Worm (Caenorhabditis elegans) whole organism, L4 larva: ENCODE data around the gene F40H6.5.

ENCODE experiments used
- F49E8.2 ChIP-seq: sonication (generic microtip); optimal IDR thresholded peaks from 2 replicates; lab custom pipeline; 2016; ENCODE audit warnings: missing compliant biosample characterization, mild to moderate bottlenecking, missing genetic modification characterization, borderline replicate concordance
- T26A8.4 ChIP-seq: fragments of 200-800 bp; sonication (Bioruptor generic); IDR thresholded peaks from 2 replicates; pipeline ENCODE4 v1.3.6; 2022; ENCODE audit warnings: missing genetic modification characterization, missing compliant biosample characterization
- Y105C5A.15 ChIP-seq: fragments of 200-800 bp; sonication (Bioruptor generic); IDR thresholded peaks from 2 replicates; pipeline ENCODE4 v1.3.6; 2022; ENCODE audit warnings: missing genetic modification characterization, missing compliant biosample characterization
- Y75B8A.6 ChIP-seq: fragments of 200-800 bp; sonication (Bioruptor generic); IDR thresholded peaks from 2 replicates; pipeline ENCODE4 v1.3.6; 2022; ENCODE audit warnings: missing genetic modification reagents, missing genetic modification characterization, missing compliant biosample characterization
- ZK546.5 ChIP-seq, 2 experiments: sonication (generic microtip); optimal IDR thresholded peaks; 2 replicates each; lab custom pipeline; 2017; ENCODE audit warnings: missing biosample characterization in 2 of 2, missing genetic modification characterization in 2 of 2
- ceh-62 ChIP-seq: sonication (generic microtip); optimal IDR thresholded peaks from 2 replicates; lab custom pipeline; 2017; ENCODE audit warnings: missing biosample characterization, missing genetic modification characterization
- cey-2 ChIP-seq: sonication (generic microtip); optimal IDR thresholded peaks from 3 replicates; lab custom pipeline; 2017; ENCODE audit warnings: missing genetic modification characterization, mild to moderate bottlenecking, missing compliant biosample characterization, antibody characterized with exemption, borderline replicate concordance; ENCODE audit not compliant: insufficient read depth
- ctbp-1 ChIP-seq: fragments of 200-800 bp; sonication (Bioruptor generic); IDR thresholded peaks from 2 replicates; pipeline ENCODE4 v1.3.6; 2022; ENCODE audit warnings: missing genetic modification reagents, missing genetic modification characterization, missing compliant biosample characterization
- daf-19 ChIP-seq: fragments of 200-800 bp; sonication (Bioruptor generic); conservative IDR thresholded peaks from 2 replicates; pipeline ENCODE4 v1.3.6; 2022; ENCODE audit warnings: missing genetic modification characterization, missing compliant biosample characterization
- dmd-6 ChIP-seq: fragments of 200-800 bp; sonication (Bioruptor generic); IDR thresholded peaks from 2 replicates; pipeline ENCODE4 v1.3.6; 2022; ENCODE audit warnings: missing genetic modification reagents, missing genetic modification characterization, missing compliant biosample characterization
- dmd-8 ChIP-seq: fragments of 200-800 bp; sonication (Bioruptor generic); IDR thresholded peaks from 2 replicates; pipeline ENCODE4 v1.3.6; 2022; ENCODE audit warnings: missing genetic modification characterization, missing compliant biosample characterization
- dmd-9 ChIP-seq: fragments of 200-800 bp; sonication (Bioruptor generic); IDR thresholded peaks from 2 replicates; pipeline ENCODE4 v1.3.6; 2022; ENCODE audit warnings: missing genetic modification reagents, missing genetic modification characterization, missing compliant biosample characterization
- dve-1 ChIP-seq: sonication (generic microtip); optimal IDR thresholded peaks from 2 replicates; lab custom pipeline; 2017; ENCODE audit warnings: antibody characterized with exemption, mild to moderate bottlenecking, missing genetic modification characterization, missing compliant biosample characterization; ENCODE audit not compliant: insufficient read depth
- hlh-30 ChIP-seq: sonication (generic microtip); optimal IDR thresholded peaks from 2 replicates; lab custom pipeline; 2017; ENCODE audit warnings: antibody characterized with exemption, mild to moderate bottlenecking, missing genetic modification characterization, missing compliant biosample characterization; ENCODE audit not compliant: insufficient read depth
- lin-1 ChIP-seq: fragments of 200-800 bp; sonication (Bioruptor generic); IDR thresholded peaks from 2 replicates; pipeline ENCODE4 v1.3.6; 2022; ENCODE audit warnings: missing genetic modification reagents, missing genetic modification characterization, missing compliant biosample characterization
- lin-15B ChIP-seq: fragments of 150-350 bp; sonication (generic microtip); optimal IDR thresholded peaks from 3 replicates; lab custom pipeline; 2014; ENCODE audit warnings: missing biosample characterization, missing genetic modification characterization
- lin-29 ChIP-seq: fragments of 200-800 bp; sonication (Bioruptor generic); IDR thresholded peaks from 2 replicates; pipeline ENCODE4 v1.3.6; 2022; ENCODE audit warnings: missing genetic modification reagents, missing genetic modification characterization, missing compliant biosample characterization
- lin-39 ChIP-seq: fragments of 150-350 bp; optimal IDR thresholded peaks from 2 replicates; lab custom pipeline; 2014; ENCODE audit warnings: missing biosample characterization, missing genetic modification reagents, missing genetic modification characterization
- madf-9 ChIP-seq: fragments of 200-800 bp; sonication (Bioruptor generic); conservative IDR thresholded peaks from 2 replicates; pipeline ENCODE4 v1.3.6; 2022; ENCODE audit warnings: missing genetic modification reagents, missing genetic modification characterization, missing compliant biosample characterization
- mes-2 ChIP-seq: sonication (generic microtip); optimal IDR thresholded peaks from 2 replicates; lab custom pipeline; 2016; ENCODE audit warnings: missing genotype, mild to moderate bottlenecking, missing genetic modification characterization, missing compliant biosample characterization; ENCODE audit not compliant: poor library complexity, severe bottlenecking
- mxl-3 ChIP-seq: fragments of 200-800 bp; sonication (Bioruptor generic); optimal IDR thresholded peaks from 2 replicates; lab custom pipeline; 2018; ENCODE audit warnings: mild to moderate bottlenecking, missing genetic modification characterization, missing compliant biosample characterization
- nhr-102 ChIP-seq: sonication (generic microtip); optimal IDR thresholded peaks from 2 replicates; lab custom pipeline; 2016; ENCODE audit warnings: mild to moderate bottlenecking, missing genetic modification characterization, moderate library complexity, missing compliant biosample characterization
- nhr-28 ChIP-seq: fragments of 150-350 bp; optimal IDR thresholded peaks from 2 replicates; lab custom pipeline; 2014; ENCODE audit warnings: missing biosample characterization, missing genetic modification characterization
- nhr-42 ChIP-seq: fragments of 200-800 bp; sonication (Bioruptor generic); IDR thresholded peaks from 2 replicates; pipeline ENCODE4 v1.3.6; 2022; ENCODE audit warnings: missing genetic modification characterization, missing compliant biosample characterization
- nhr-48 ChIP-seq: sonication (generic microtip); optimal IDR thresholded peaks from 2 replicates; lab custom pipeline; 2016; ENCODE audit warnings: mild to moderate bottlenecking, missing genetic modification characterization, missing compliant biosample characterization
- nhr-77 ChIP-seq: fragments of 150-350 bp; optimal IDR thresholded peaks from 2 replicates; lab custom pipeline; 2014; ENCODE audit warnings: missing biosample characterization, missing genetic modification characterization
- pha-4 ChIP-seq, 2 experiments: fragments of 150-350 bp in 1 of 2; fragments of 200-800 bp in 1 of 2; sonication (Bioruptor generic) in 1 of 2; IDR thresholded peaks in 1 of 2; optimal IDR thresholded peaks in 1 of 2; 2 replicates each; pipeline versions ENCODE4 v1.3.6 to Lab custom; 2014 to 2022; ENCODE audit warnings: missing genetic modification characterization in 2 of 2, missing genetic modification reagents in 2 of 2, missing biosample characterization in 1 of 2, missing compliant biosample characterization in 1 of 2
- php-3 ChIP-seq: fragments of 200-800 bp; sonication (Bioruptor generic); IDR thresholded peaks from 2 replicates; pipeline ENCODE4 v1.3.6; 2022; ENCODE audit warnings: missing genetic modification reagents, missing genetic modification characterization, missing compliant biosample characterization
- pqm-1 ChIP-seq: sonication (generic microtip); optimal IDR thresholded peaks from 2 replicates; lab custom pipeline; 2017; ENCODE audit warnings: missing biosample characterization, missing genetic modification characterization
- skn-1 ChIP-seq: fragments of 150-350 bp; optimal IDR thresholded peaks from 2 replicates; lab custom pipeline; 2014; ENCODE audit warnings: missing biosample characterization, missing genetic modification characterization
- snpc-1.2 ChIP-seq: fragments of 200-800 bp; sonication (Bioruptor generic); IDR thresholded peaks from 2 replicates; pipeline ENCODE4 v1.3.6; 2022; ENCODE audit warnings: missing genetic modification reagents, missing genetic modification characterization, missing compliant biosample characterization
- snpc-4 ChIP-seq: fragments of 150-350 bp; optimal IDR thresholded peaks from 2 replicates; lab custom pipeline; 2014; ENCODE audit warnings: missing biosample characterization, missing genetic modification characterization
- spr-1 ChIP-seq: sonication (generic microtip); optimal IDR thresholded peaks from 2 replicates; lab custom pipeline; 2016; ENCODE audit warnings: mild to moderate bottlenecking, missing genetic modification characterization, missing compliant biosample characterization
- spr-3 ChIP-seq: fragments of 200-800 bp; sonication (Bioruptor generic); optimal IDR thresholded peaks from 2 replicates; lab custom pipeline; 2018; ENCODE audit warnings: mild to moderate bottlenecking, missing genetic modification characterization, missing compliant biosample characterization
- tra-1 ChIP-seq: fragments of 200-800 bp; sonication (Bioruptor generic); IDR thresholded peaks from 2 replicates; pipeline ENCODE4 v1.3.6; 2022; ENCODE audit warnings: missing genetic modification reagents, missing genetic modification characterization, missing compliant biosample characterization
- zip-2 ChIP-seq: fragments of 150-350 bp; optimal IDR thresholded peaks from 2 replicates; lab custom pipeline; 2014; ENCODE audit warnings: missing biosample characterization, missing genetic modification characterization

Gene F40H6.5

DNA sequence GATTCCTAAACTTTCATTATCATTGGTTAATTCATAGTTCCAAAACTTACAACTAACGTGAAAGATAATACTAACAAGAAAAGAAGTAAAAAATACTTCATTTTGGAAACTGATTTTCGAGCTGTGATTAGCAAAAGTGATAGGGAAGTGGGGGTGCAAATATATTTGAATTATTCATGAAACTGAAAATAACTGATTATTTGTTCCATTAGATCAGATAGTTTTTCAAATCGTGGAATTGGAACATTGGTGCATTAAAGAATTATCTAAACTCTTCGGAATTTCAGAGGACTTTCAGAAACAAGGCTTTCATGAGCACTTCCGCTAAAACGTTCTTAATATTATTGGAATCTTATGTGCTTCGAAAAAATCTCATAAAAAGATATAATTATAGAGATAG is at the start of gene F40H6.5:
Gene F40H6.5, minus strand, starts transcription at position 101 of the 400 bp plus-strand sequence.
- TF ChIP-seq lin-29 (no peak), lin-1 (GFP tag; lab: Robert Waterston, UW) (no peak), lin-39 (tag; lab: Kevin White, UChicago) (no peak), Y105C5A.15 (GFP tag; lab: Robert Waterston, UW) (no peak), F49E8.2 (no peak), nhr-102 (tag; lab: Kevin White, UChicago) (no peak), nhr-42 (GFP tag; lab: Robert Waterston, UW) (no peak), cey-2 (tag; lab: Kevin White, UChicago) (no peak), tra-1 (GFP tag; lab: Robert Waterston, UW) (no peak), T26A8.4 (GFP tag; lab: Robert Waterston, UW) (no peak), ZK546.5 (tag; optimal IDR thresholded peaks at IDR 0.05; lab: Kevin White, UChicago) (no peak), skn-1 (no peak)

DNA sequence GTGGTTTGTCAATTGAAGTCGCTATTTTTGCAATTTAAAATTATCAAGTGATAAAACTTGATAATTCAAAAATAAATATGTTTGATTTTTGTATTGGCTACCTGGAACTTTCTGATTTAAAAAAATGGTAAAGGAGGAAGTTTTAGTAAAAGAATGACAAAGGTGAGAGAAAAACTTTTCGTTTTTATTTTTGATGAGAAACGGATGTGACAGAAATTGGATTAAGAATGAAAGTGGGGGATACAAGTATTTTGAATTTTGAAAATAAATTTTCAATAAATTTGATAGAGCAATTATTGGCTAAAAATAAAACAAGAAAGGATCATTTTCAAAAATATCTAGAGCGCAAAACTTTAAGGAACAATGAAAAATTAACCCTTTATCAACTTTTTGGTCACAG is 47.2 kb upstream of the F40H6.5 start, which contains the start of gene C05D10.4:
Gene C05D10.4, minus strand, starts transcription at position 101 of the 400 bp plus-strand sequence.
- TF ChIP-seq nhr-102 (tag; lab: Kevin White, UChicago) (no peak), ctbp-1 (GFP tag; lab: Robert Waterston, UW) (no peak), dmd-9 (GFP tag; lab: Robert Waterston, UW) (no peak), nhr-28 (tag; lab: Kevin White, UChicago) (no peak), mes-2 (tag; lab: Kevin White, UChicago) (no peak), dve-1 (tag; lab: Kevin White, UChicago) (no peak), zip-2 (tag; lab: Kevin White, UChicago) (no peak), pqm-1 (tag; lab: Kevin White, UChicago) (no peak), Y105C5A.15 (GFP tag; lab: Robert Waterston, UW) (no peak), snpc-4 (no peak), dmd-8 (GFP tag; lab: Robert Waterston, UW) (no peak)

DNA sequence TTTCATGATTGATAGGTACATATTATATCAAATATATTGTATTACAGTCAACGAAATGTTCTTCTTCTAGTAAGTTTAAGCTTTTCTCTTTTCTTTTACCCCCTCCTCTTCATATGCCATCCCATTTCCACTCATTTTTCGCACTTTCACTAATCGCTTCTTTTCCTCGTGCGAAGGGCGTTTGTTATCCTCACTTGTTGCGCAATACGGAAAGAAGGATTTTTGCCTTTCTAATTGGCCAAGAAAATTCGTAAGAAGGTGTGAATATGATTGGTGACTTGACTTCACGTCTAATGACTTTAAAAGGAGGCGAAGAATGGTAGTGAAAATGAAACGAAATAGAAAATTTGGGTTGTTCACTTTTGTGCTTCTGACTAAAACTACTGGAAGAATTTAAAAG is 40.0 kb upstream of the F40H6.5 start:
- TF ChIP-seq lin-1 (GFP tag; lab: Robert Waterston, UW): no peak
- no peak for TF ChIP-seq nhr-48
- TF ChIP-seq hlh-30 (tag; lab: Kevin White, UChicago): no peak
- no peak for TF ChIP-seq pha-4 (GFP tag; IDR thresholded peaks at IDR 0.05; lab: Robert Waterston, UW)
- no peak for TF ChIP-seq pha-4 (tag; optimal IDR thresholded peaks at IDR 0.05; lab: Kevin White, UChicago)
- TF ChIP-seq daf-19 (GFP tag; lab: Robert Waterston, UW): no peak
- TF ChIP-seq spr-1: no peak
- TF ChIP-seq snpc-1.2 (GFP tag; lab: Robert Waterston, UW): no peak
- TF ChIP-seq nhr-77 (tag; lab: Kevin White, UChicago): no peak
- no peak for TF ChIP-seq dmd-6 (GFP tag; lab: Robert Waterston, UW)
- TF ChIP-seq ZK546.5 (tag; optimal IDR thresholded peaks at IDR 0.05; lab: Kevin White, UChicago): no peak
- no peak for TF ChIP-seq spr-3 (GFP tag; lab: Kevin White, UChicago)
- no peak for TF ChIP-seq nhr-28 (tag; lab: Kevin White, UChicago)
- no peak for TF ChIP-seq tra-1 (GFP tag; lab: Robert Waterston, UW)
- no peak for TF ChIP-seq Y75B8A.6
- TF ChIP-seq ceh-62 (tag; lab: Kevin White, UChicago): no peak
- no peak for TF ChIP-seq nhr-42 (GFP tag; lab: Robert Waterston, UW)
- no peak for TF ChIP-seq mxl-3 (GFP tag; lab: Kevin White, UChicago)
- TF ChIP-seq lin-15B (tag; lab: Kevin White, UChicago): no peak
- no peak for TF ChIP-seq madf-9
- TF ChIP-seq php-3 (GFP tag; lab: Robert Waterston, UW): no peak
